Worm (Caenorhabditis elegans): Measurements from ENCODE around the gene F38B7.2.

The F38B7.2 gene

ce11 chrV:11543564-11543963, at the start of gene F38B7.2:
Gene F38B7.2, plus strand, starts transcription at chrV:11543963.
- TF ChIP-seq lim-6 (tag; optimal IDR thresholded peaks at IDR 0.05) (no peak), ceh-19 (GFP tag; optimal IDR thresholded peaks at IDR 0.05) (no peak), ceh-6 (GFP tag; optimal IDR thresholded peaks at IDR 0.05) (no peak), T23F11.4 (GFP tag; optimal IDR thresholded peaks at IDR 0.05) (no peak), pha-2 (tag; optimal IDR thresholded peaks at IDR 0.05) (no peak), pqm-1 (tag; optimal IDR thresholded peaks at IDR 0.05) (no peak), nhr-11 (tag; optimal IDR thresholded peaks at IDR 0.05) (no peak), fkh-6 (tag; optimal IDR thresholded peaks at IDR 0.05) (no peak), eyg-1 (tag; optimal IDR thresholded peaks at IDR 0.05) (no peak), nhr-232 (tag; optimal IDR thresholded peaks at IDR 0.05) (no peak), syd-9 (tag; optimal IDR thresholded peaks at IDR 0.05) (no peak), ceh-9 (tag; optimal IDR thresholded peaks at IDR 0.05) (no peak), hlh-6 (tag; optimal IDR thresholded peaks at IDR 0.05) (no peak), npax-4 (tag; optimal IDR thresholded peaks at IDR 0.05) (no peak), ceh-30 (tag; optimal IDR thresholded peaks at IDR 0.05) (no peak), pha-4 (tag; optimal IDR thresholded peaks at IDR 0.05) (no peak), fkh-10 (GFP tag; optimal IDR thresholded peaks at IDR 0.05) (no peak), hlh-8 (tag; optimal IDR thresholded peaks at IDR 0.05) (no peak)

- no peak for TF ChIP-seq pha-2 (tag; optimal IDR thresholded peaks at IDR 0.05)
- TF ChIP-seq ref-2 (tag; optimal IDR thresholded peaks at IDR 0.05), result no peak
- TF ChIP-seq pqm-1 (tag; optimal IDR thresholded peaks at IDR 0.05), result no peak
- no peak for TF ChIP-seq unc-3 (GFP tag; conservative IDR thresholded peaks at IDR 0.05)
- TF ChIP-seq unc-3 (tag; optimal IDR thresholded peaks at IDR 0.05), result no peak
- TF ChIP-seq nfya-1 (tag; optimal IDR thresholded peaks at IDR 0.05), result no peak
- no peak for TF ChIP-seq ceh-30 (tag; optimal IDR thresholded peaks at IDR 0.05)
- no peak for TF ChIP-seq Y22D7AL.16 (tag; optimal IDR thresholded peaks at IDR 0.05)
- no peak for TF ChIP-seq rnt-1 (tag; optimal IDR thresholded peaks at IDR 0.05)
- TF ChIP-seq sox-2 (GFP tag; IDR thresholded peaks at IDR 0.05), result no peak
- no peak for TF ChIP-seq ceh-18 (tag; optimal IDR thresholded peaks at IDR 0.05)
- TF ChIP-seq hlh-30 (tag; optimal IDR thresholded peaks at IDR 0.05; ENCODE audit: insufficient read depth), result no peak
- TF ChIP-seq ceh-2 (tag; optimal IDR thresholded peaks at IDR 0.05), result no peak
- no peak for TF ChIP-seq elt-2 (tag; optimal IDR thresholded peaks at IDR 0.05)
Observed at ce11 chrV:11496283-11496682, 47.5 kb upstream of the F38B7.2 start, which contains the start of gene htrl-1. Gene htrl-1, minus strand, starts transcription at chrV:11496383.

ce11 chrV:11497475-11497874, 46.3 kb upstream of the F38B7.2 start:
- TF ChIP-seq fax-1 (tag; optimal IDR thresholded peaks at IDR 0.05), result no peak
- no peak for TF ChIP-seq nfya-1 (tag; optimal IDR thresholded peaks at IDR 0.05)
- TF ChIP-seq dve-1 (tag; optimal IDR thresholded peaks at IDR 0.05), result no peak
- no peak for TF ChIP-seq unc-55 (GFP tag; optimal IDR thresholded peaks at IDR 0.05)
- TF ChIP-seq tbx-2 (tag; optimal IDR thresholded peaks at IDR 0.05), result no peak
- no peak for TF ChIP-seq ztf-16 (tag; optimal IDR thresholded peaks at IDR 0.05)
- no peak for TF ChIP-seq ets-4 (tag; optimal IDR thresholded peaks at IDR 0.05)
- TF ChIP-seq unc-86 (tag; optimal IDR thresholded peaks at IDR 0.05), result no peak

- TF ChIP-seq hlh-15 (tag; optimal IDR thresholded peaks at IDR 0.05) (no peak), elt-4 (tag; optimal IDR thresholded peaks at IDR 0.05) (no peak), unc-86 (tag; optimal IDR thresholded peaks at IDR 0.05) (no peak), ceh-18 (tag; optimal IDR thresholded peaks at IDR 0.05) (no peak)
Observed at ce11 chrV:11499786-11500185, 44.0 kb upstream of the F38B7.2 start.

All from whole organism, late embryonic.